Worm (Caenorhabditis elegans) whole organism, L1 larva: Measurements from ENCODE around the gene clh-2.

ENCODE experiments used
- ama-1 ChIP-seq: fragments of 150-350 bp; optimal IDR thresholded peaks from 2 replicates; lab custom pipeline; 2014
- isw-1 ChIP-seq: fragments of 200-800 bp; sonication (Bioruptor generic); IDR thresholded peaks from 2 replicates; pipeline ENCODE4 v1.3.6; 2022; ENCODE audit warnings: missing genetic modification characterization, missing compliant biosample characterization
- lin-15B ChIP-seq: fragments of 150-350 bp; sonication (generic microtip); optimal IDR thresholded peaks from 3 replicates; lab custom pipeline; 2014; ENCODE audit warnings: missing biosample characterization, missing genetic modification characterization
- ztf-4 ChIP-seq: fragments of 150-350 bp; optimal IDR thresholded peaks from 2 replicates; lab custom pipeline; 2014; ENCODE audit warnings: missing biosample characterization, missing genetic modification characterization

DNA sequence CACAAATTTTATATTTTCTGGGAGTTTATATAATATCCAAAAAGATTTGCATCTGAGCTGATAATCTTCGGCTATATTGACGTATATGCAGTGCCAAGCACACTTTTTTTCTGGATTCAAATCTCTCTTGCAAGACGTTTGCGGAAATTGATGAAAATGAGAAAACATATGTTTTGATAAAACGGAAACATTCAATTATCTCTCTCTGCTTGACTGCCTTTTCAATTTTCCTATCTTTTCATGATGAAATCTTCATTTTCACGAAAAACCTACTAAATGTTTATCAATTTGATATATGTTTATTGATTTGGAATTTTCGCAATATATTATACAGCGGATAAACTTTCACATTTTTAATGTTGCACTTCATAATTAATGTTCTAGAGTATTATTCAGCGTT, 43.7 kb upstream of the clh-2 start:
- TF ChIP-seq ztf-4 (tag; lab: Kevin White, UChicago): no peak
- no peak for TF ChIP-seq ama-1 (lab: Kevin White, UChicago)
- no peak for TF ChIP-seq lin-15B (tag; lab: Kevin White, UChicago)
- no peak for TF ChIP-seq isw-1 (GFP tag; lab: Robert Waterston, UW)
